Worm (Caenorhabditis elegans): ENCODE measurements around the gene cyp-25A6.
A peak's percentile ranks its signal among the peaks of the same experiment; 100 is the strongest.

Gene cyp-25A6

DNA sequence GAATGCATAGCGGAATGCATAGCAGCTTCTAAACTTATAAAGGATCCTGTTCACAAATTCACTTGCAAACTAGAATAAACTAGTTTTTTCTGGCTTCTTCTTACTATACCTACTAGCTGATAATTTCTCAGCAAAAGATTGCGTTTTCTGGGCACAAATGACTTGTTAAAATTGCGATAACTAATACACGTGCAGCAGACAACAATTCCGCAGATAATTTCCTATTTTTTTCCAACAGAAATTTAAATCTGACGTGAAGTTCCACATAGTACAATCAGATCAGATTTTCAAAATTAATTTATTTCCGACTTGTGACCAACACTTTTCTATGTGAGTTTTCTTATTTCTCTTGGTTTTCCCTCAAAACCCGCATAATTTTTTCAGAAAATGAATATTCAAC, 32.9 kb upstream of the cyp-25A6 start, which contains the start of gene scrm-8:
TSS of gene scrm-8 (plus strand) at position 301 of the 400 bp plus-strand sequence.
- TF ChIP-seq ceh-16 (tag; optimal IDR thresholded peaks at IDR 0.05): no peak
- TF ChIP-seq ceh-28 (tag; optimal IDR thresholded peaks at IDR 0.05): no peak
- no peak for TF ChIP-seq unc-39 (tag; optimal IDR thresholded peaks at IDR 0.05)
- TF ChIP-seq nfya-1 (tag; optimal IDR thresholded peaks at IDR 0.05; ENCODE audit: insufficient read depth): no peak
- no peak for TF ChIP-seq nhr-43 (tag; optimal IDR thresholded peaks at IDR 0.05; ENCODE audit: poor library complexity, severe bottlenecking)
- TF ChIP-seq lsy-12 (tag; optimal IDR thresholded peaks at IDR 0.05): no peak
- TF ChIP-seq lin-15B (tag; optimal IDR thresholded peaks at IDR 0.05): no peak

DNA sequence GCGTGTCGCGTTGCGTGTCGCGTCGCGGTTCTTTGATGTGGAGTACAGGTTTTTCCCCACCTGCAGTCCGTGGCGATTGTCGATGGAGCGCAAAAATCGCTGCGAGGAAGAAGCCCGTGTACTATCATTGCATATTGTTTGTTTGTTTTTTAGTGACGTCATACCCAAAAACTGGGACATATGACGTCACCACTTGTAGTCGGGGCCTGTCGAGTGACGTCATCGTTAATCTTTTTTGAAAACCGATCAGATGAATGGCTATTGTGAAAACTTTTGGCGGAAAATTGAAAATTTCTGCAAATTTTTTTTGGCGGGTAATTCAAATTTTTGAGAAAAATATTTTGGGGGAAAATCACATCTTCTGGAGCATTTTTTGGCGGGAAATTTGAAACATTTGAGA, 30.0 kb upstream of the cyp-25A6 start:
- TF ChIP-seq zag-1 (tag; optimal IDR thresholded peaks at IDR 0.05): no peak
- TF ChIP-seq nhr-25 (tag; optimal IDR thresholded peaks at IDR 0.05): no peak
- TF ChIP-seq nhr-23 (tag; optimal IDR thresholded peaks at IDR 0.05): no peak
- TF ChIP-seq ceh-16 (tag; optimal IDR thresholded peaks at IDR 0.05): no peak
- no peak for TF ChIP-seq aly-2 (tag; optimal IDR thresholded peaks at IDR 0.05)
- TF ChIP-seq ztf-4 (tag; optimal IDR thresholded peaks at IDR 0.05): no peak
- no peak for TF ChIP-seq fkh-2 (tag; optimal IDR thresholded peaks at IDR 0.05)

DNA sequence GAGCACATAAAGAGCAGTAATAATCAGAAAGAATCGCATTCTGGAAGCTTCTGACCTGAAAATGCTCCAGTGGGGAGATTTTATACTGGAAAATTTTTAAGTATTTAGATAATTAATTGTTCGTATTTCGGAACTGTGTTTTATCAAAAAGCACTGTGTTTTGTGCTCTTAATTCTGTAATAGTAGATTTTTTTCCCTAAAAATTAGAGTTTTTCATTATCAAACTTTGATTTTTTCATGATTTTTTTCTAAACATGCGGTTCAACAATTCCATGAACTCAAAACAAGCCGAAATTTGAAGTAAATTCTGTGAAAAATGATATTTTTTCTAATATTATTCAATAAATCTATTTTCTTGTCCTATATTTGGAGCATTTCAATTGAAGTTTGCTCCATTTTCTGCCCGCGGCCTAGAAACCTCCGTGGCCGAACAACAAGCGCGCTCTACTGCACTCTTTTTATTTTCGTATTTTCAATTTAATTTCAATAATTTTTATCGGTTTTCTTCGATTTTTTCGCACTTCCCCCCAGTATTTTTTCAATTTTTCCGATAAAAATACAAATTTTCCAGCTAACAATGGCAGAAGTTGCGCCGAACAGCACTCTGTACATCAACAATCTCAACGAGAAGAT, 25.6 kb upstream of the cyp-25A6 start, which contains the start of the genes K08D10.13 and rnp-2:
TSS of gene K08D10.13 (minus strand) at position 51 of the 633 bp plus-strand sequence.
TSS of gene rnp-2 (plus strand) at position 546 of the 633 bp plus-strand sequence.
- TF ChIP-seq elt-2 (tag; optimal IDR thresholded peaks at IDR 0.05): peak; percentile 3
- no peak for TF ChIP-seq ztf-4 (tag; optimal IDR thresholded peaks at IDR 0.05)
- peak; percentile 87 for TF ChIP-seq lin-15B (tag; optimal IDR thresholded peaks at IDR 0.05)
- peak; percentile 75 for TF ChIP-seq snpc-4 (tag; optimal IDR thresholded peaks at IDR 0.05)

DNA sequence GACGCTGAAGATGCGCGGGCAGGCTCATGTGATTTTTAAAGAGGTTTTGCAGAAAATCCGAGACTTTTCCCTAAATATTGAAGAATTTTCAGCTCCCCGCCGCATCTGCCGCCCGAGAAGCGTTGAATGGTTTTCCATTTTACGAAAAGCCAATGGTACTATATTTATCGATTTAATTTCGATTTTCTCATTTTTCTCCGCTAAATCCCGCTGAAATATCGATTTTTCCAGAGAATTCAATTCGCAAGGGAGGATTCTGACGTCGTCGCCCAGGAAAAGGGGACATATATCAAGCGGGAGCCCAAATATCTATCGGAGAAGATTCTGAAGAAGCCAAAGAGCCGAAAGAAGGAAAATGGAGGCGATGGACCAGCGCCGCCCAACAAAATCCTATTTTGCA, 25.0 kb upstream of the cyp-25A6 start:
- TF ChIP-seq fkh-2 (tag; optimal IDR thresholded peaks at IDR 0.05) (no peak), pha-4 (tag; optimal IDR thresholded peaks at IDR 0.05) (no peak), mml-1 (tag; optimal IDR thresholded peaks at IDR 0.05) (no peak), unc-62 (GFP tag; optimal IDR thresholded peaks at IDR 0.05) (no peak)

DNA sequence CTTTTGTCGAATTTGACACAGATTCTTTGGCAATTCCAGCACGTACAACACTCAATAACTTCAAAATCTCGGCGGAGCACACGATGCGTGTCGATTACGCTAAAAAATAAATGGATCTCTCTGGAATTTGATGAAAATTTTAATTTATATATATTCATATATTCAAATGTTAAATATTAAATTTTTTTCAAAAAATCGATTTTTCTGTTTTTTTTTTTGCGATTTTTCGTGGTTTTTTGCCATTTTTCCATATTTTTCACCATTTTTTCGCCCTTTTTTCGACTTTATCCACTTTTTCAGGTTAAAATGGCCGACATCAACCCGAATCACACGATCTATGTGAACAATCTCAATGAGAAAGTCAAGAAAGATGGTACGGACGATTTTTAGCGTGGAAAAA, 23.5 kb upstream of the cyp-25A6 start, which contains the start of gene rnp-3:
TSS of gene rnp-3 (plus strand) at position 301 of the 400 bp plus-strand sequence.
- TF ChIP-seq eor-1 (tag; optimal IDR thresholded peaks at IDR 0.05): no peak
- TF ChIP-seq mml-1 (tag; optimal IDR thresholded peaks at IDR 0.05): no peak
- TF ChIP-seq unc-62 (GFP tag; optimal IDR thresholded peaks at IDR 0.05): no peak
- no peak for TF ChIP-seq aly-2 (tag; optimal IDR thresholded peaks at IDR 0.05)

DNA sequence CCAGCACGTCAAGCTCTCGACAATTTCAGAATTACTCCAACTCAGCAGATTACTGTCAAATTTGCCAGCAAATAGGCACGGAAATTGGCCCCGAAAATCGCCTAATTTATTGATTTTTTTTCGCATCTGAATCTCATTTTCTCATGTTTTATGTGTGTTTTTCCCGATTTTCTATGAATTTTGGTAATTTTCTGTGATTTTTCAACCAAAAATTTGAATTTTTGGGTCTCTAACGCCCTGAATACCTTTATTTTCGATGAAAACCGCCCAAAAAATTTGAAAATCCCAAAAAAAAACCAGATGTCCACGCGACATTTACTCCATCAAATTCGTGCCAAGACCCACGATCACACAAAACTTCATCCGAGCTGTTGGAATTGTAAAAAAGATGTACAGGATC, 21.2 kb upstream of the cyp-25A6 start, which contains the start of gene dnj-15:
TSS of gene dnj-15 (plus strand) at position 301 of the 400 bp plus-strand sequence.
- no peak for TF ChIP-seq pqm-1 (tag; optimal IDR thresholded peaks at IDR 0.05)
- TF ChIP-seq zag-1 (tag; optimal IDR thresholded peaks at IDR 0.05): no peak
- TF ChIP-seq ceh-16 (tag; optimal IDR thresholded peaks at IDR 0.05): no peak
- TF ChIP-seq mml-1 (tag; optimal IDR thresholded peaks at IDR 0.05): no peak
- no peak for TF ChIP-seq pha-4 (tag; optimal IDR thresholded peaks at IDR 0.05)
- TF ChIP-seq ztf-11 (tag; optimal IDR thresholded peaks at IDR 0.05): no peak
- TF ChIP-seq ceh-9 (tag; optimal IDR thresholded peaks at IDR 0.05): no peak
- no peak for TF ChIP-seq ztf-4 (tag; optimal IDR thresholded peaks at IDR 0.05)
- no peak for TF ChIP-seq egl-5 (tag; optimal IDR thresholded peaks at IDR 0.05)

DNA sequence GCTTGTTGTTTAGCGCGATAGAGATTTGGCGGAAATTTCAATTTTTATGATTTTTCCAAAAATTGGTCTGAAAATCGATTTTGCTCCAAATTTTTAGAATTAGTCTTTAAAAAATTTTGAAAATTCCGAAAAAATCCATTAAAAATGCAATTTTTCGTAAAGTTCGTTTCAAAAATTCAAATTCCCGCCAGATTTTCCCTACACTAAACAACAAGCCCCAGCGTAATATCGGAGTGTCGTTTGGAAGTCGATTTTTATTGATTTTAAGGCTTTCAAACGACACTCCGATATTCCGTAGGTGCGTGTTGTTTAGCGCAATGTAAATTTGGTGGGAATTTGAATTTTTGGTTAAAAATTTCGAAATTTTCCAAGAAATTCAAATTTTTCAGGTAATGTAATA, 20.6 kb upstream of the cyp-25A6 start:
- TF ChIP-seq nfya-1 (tag; optimal IDR thresholded peaks at IDR 0.05; ENCODE audit: insufficient read depth) (no peak), nhr-43 (tag; optimal IDR thresholded peaks at IDR 0.05; ENCODE audit: poor library complexity, severe bottlenecking) (no peak), ceh-9 (tag; optimal IDR thresholded peaks at IDR 0.05) (no peak), sea-2 (GFP tag; optimal IDR thresholded peaks at IDR 0.05) (no peak), unc-39 (tag; optimal IDR thresholded peaks at IDR 0.05) (no peak), nhr-67 (tag; optimal IDR thresholded peaks at IDR 0.05) (no peak), nhr-25 (tag; optimal IDR thresholded peaks at IDR 0.05) (no peak), fkh-10 (GFP tag; optimal IDR thresholded peaks at IDR 0.05) (no peak), ceh-16 (tag; optimal IDR thresholded peaks at IDR 0.05) (no peak), mml-1 (tag; optimal IDR thresholded peaks at IDR 0.05) (no peak), lin-15B (tag; optimal IDR thresholded peaks at IDR 0.05) (no peak), R02D3.7 (tag; optimal IDR thresholded peaks at IDR 0.05) (no peak), nhr-28 (tag; optimal IDR thresholded peaks at IDR 0.05) (no peak), elt-2 (tag; optimal IDR thresholded peaks at IDR 0.05) (no peak), nhr-11 (tag; optimal IDR thresholded peaks at IDR 0.05) (no peak), nhr-12 (tag; optimal IDR thresholded peaks at IDR 0.05) (no peak), ama-1 (optimal IDR thresholded peaks at IDR 0.05) (no peak), mdl-1 (tag; optimal IDR thresholded peaks at IDR 0.05) (no peak), elt-3 (tag; optimal IDR thresholded peaks at IDR 0.05) (no peak)

All from whole organism, L3 larva.